Worm (Caenorhabditis elegans) whole organism, late embryonic: Measurements from ENCODE around the gene F31E3.2.

Experiments
- C08G9.2 ChIP-seq: sonication (generic microtip); optimal IDR thresholded peaks from 2 replicates; lab custom pipeline; 2016; ENCODE audit warnings: mild to moderate bottlenecking, missing genetic modification characterization, moderate library complexity, missing compliant biosample characterization
- C38D4.7 ChIP-seq: fragments of 200-800 bp; sonication (Bioruptor generic); optimal IDR thresholded peaks from 2 replicates; lab custom pipeline; 2018; ENCODE audit warnings: mild to moderate bottlenecking, missing genetic modification characterization, moderate library complexity, missing compliant biosample characterization
- F13H6.1 ChIP-seq: sonication (generic microtip); optimal IDR thresholded peaks from 2 replicates; lab custom pipeline; 2016; ENCODE audit warnings: missing genetic modification characterization, missing compliant biosample characterization
- K09A11.1 ChIP-seq: sonication (generic microtip); optimal IDR thresholded peaks from 2 replicates; lab custom pipeline; 2017; ENCODE audit warnings: antibody characterized with exemption, mild to moderate bottlenecking, missing genetic modification characterization, missing compliant biosample characterization; ENCODE audit not compliant: insufficient read depth
- Y22D7AL.16 ChIP-seq: sonication (generic microtip); optimal IDR thresholded peaks from 2 replicates; lab custom pipeline; 2016; ENCODE audit warnings: missing genetic modification characterization, missing compliant biosample characterization
- ahr-1 ChIP-seq: sonication (generic microtip); optimal IDR thresholded peaks from 2 replicates; lab custom pipeline; 2016; ENCODE audit warnings: missing genetic modification characterization, missing compliant biosample characterization
- ama-1 ChIP-seq: fragments of 150-350 bp; optimal IDR thresholded peaks from 2 replicates; lab custom pipeline; 2014
- ceh-14 ChIP-seq: sonication (generic microtip); optimal IDR thresholded peaks from 2 replicates; lab custom pipeline; 2016; ENCODE audit warnings: missing genotype, missing genetic modification characterization, missing compliant biosample characterization
- ceh-22 ChIP-seq: sonication (generic microtip); optimal IDR thresholded peaks from 2 replicates; lab custom pipeline; 2017; ENCODE audit warnings: missing biosample characterization, missing genetic modification characterization
- ceh-31 ChIP-seq: sonication (generic microtip); optimal IDR thresholded peaks from 2 replicates; lab custom pipeline; 2016; ENCODE audit warnings: missing genetic modification characterization, missing compliant biosample characterization
- che-1 ChIP-seq: sonication (generic microtip); optimal IDR thresholded peaks from 2 replicates; lab custom pipeline; 2016; ENCODE audit warnings: mild to moderate bottlenecking, missing genetic modification characterization, missing compliant biosample characterization
- dmd-4 ChIP-seq: sonication (generic microtip); optimal IDR thresholded peaks from 2 replicates; lab custom pipeline; 2016; ENCODE audit warnings: borderline replicate concordance, missing genetic modification characterization, missing compliant biosample characterization
- elt-2 ChIP-seq: sonication (generic microtip); optimal IDR thresholded peaks from 2 replicates; lab custom pipeline; 2016; ENCODE audit warnings: missing genetic modification reagents, missing genetic modification characterization, missing compliant biosample characterization
- ets-4 ChIP-seq: sonication (generic microtip); optimal IDR thresholded peaks from 2 replicates; lab custom pipeline; 2016; ENCODE audit warnings: missing genetic modification characterization, missing compliant biosample characterization
- fkh-6 ChIP-seq: sonication (generic microtip); optimal IDR thresholded peaks from 2 replicates; lab custom pipeline; 2016; ENCODE audit warnings: missing genetic modification characterization, missing compliant biosample characterization
- hlh-13 ChIP-seq: fragments of 200-800 bp; sonication (Bioruptor generic); optimal IDR thresholded peaks from 2 replicates; lab custom pipeline; 2018; ENCODE audit warnings: mild to moderate bottlenecking, missing genetic modification characterization, missing compliant biosample characterization
- hlh-30 ChIP-seq: sonication (generic microtip); optimal IDR thresholded peaks from 2 replicates; lab custom pipeline; 2017; ENCODE audit warnings: antibody characterized with exemption, missing genetic modification characterization, missing compliant biosample characterization; ENCODE audit not compliant: insufficient read depth
- lim-6 ChIP-seq: sonication (generic microtip); optimal IDR thresholded peaks from 2 replicates; lab custom pipeline; 2016; ENCODE audit warnings: missing genetic modification characterization, missing compliant biosample characterization
- lin-11 ChIP-seq: fragments of 200-800 bp; sonication (Bioruptor generic); optimal IDR thresholded peaks from 2 replicates; lab custom pipeline; 2018; ENCODE audit warnings: mild to moderate bottlenecking, missing genetic modification characterization, missing compliant biosample characterization
- mec-3 ChIP-seq: sonication (generic microtip); optimal IDR thresholded peaks from 2 replicates; lab custom pipeline; 2016; ENCODE audit warnings: borderline replicate concordance, missing genetic modification characterization, missing compliant biosample characterization
- nfya-1 ChIP-seq: sonication (generic microtip); optimal IDR thresholded peaks from 2 replicates; lab custom pipeline; 2017; ENCODE audit warnings: missing genetic modification characterization, mild to moderate bottlenecking, missing compliant biosample characterization, antibody characterized with exemption, moderate library complexity
- npax-4 ChIP-seq: sonication (generic microtip); optimal IDR thresholded peaks from 2 replicates; lab custom pipeline; 2016; ENCODE audit warnings: missing genetic modification characterization, missing compliant biosample characterization
- pha-4 ChIP-seq: fragments of 150-350 bp; optimal IDR thresholded peaks from 2 replicates; lab custom pipeline; 2018; ENCODE audit warnings: missing biosample characterization, missing genetic modification reagents, missing genetic modification characterization
- pqm-1 ChIP-seq: sonication (generic microtip); optimal IDR thresholded peaks from 2 replicates; lab custom pipeline; 2016; ENCODE audit warnings: missing genetic modification characterization, missing compliant biosample characterization
- pros-1 ChIP-seq: fragments of 150-350 bp; optimal IDR thresholded peaks from 2 replicates; lab custom pipeline; 2014; ENCODE audit warnings: missing biosample characterization, missing genetic modification reagents, missing genetic modification characterization
- ref-2 ChIP-seq: sonication (generic microtip); optimal IDR thresholded peaks from 2 replicates; lab custom pipeline; 2016; ENCODE audit warnings: missing genetic modification characterization, missing compliant biosample characterization
- rnt-1 ChIP-seq: sonication (generic microtip); optimal IDR thresholded peaks from 2 replicates; lab custom pipeline; 2016; ENCODE audit warnings: missing genetic modification characterization, missing compliant biosample characterization
- sox-2 ChIP-seq: fragments of 200-800 bp; sonication (Bioruptor generic); IDR thresholded peaks from 2 replicates; pipeline ENCODE4 v1.3.6; 2022; ENCODE audit warnings: missing genetic modification reagents, missing genetic modification characterization, missing compliant biosample characterization
- sox-4 ChIP-seq: sonication (generic microtip); optimal IDR thresholded peaks from 2 replicates; lab custom pipeline; 2017; ENCODE audit warnings: mild to moderate bottlenecking, missing genetic modification characterization, inconsistent platforms, missing compliant biosample characterization
- syd-9 ChIP-seq: sonication (generic microtip); optimal IDR thresholded peaks from 2 replicates; lab custom pipeline; 2016; ENCODE audit warnings: mild to moderate bottlenecking, missing genetic modification characterization, moderate library complexity, missing compliant biosample characterization
- ttx-3 ChIP-seq: sonication (generic microtip); optimal IDR thresholded peaks from 2 replicates; lab custom pipeline; 2016; ENCODE audit warnings: missing genetic modification reagents, missing genetic modification characterization, missing compliant biosample characterization
- unc-3 ChIP-seq, 2 experiments: fragments of 200-800 bp in 1 of 2; sonication (Bioruptor generic) in 1 of 2; sonication (generic microtip) in 1 of 2; conservative IDR thresholded peaks in 1 of 2; optimal IDR thresholded peaks in 1 of 2; 2 replicates each; pipeline versions ENCODE4 v1.3.6 to Lab custom; 2016 to 2022; ENCODE audit warnings: missing compliant biosample characterization in 2 of 2, missing genetic modification characterization in 2 of 2, missing genetic modification reagents in 1 of 2
- unc-55 ChIP-seq: sonication (generic microtip); optimal IDR thresholded peaks from 2 replicates; lab custom pipeline; 2017; ENCODE audit warnings: missing biosample characterization, missing genetic modification reagents, missing genetic modification characterization
- zip-5 ChIP-seq: sonication (generic microtip); optimal IDR thresholded peaks from 2 replicates; lab custom pipeline; 2016; ENCODE audit warnings: missing genetic modification characterization, missing compliant biosample characterization

Gene F31E3.2

DNA sequence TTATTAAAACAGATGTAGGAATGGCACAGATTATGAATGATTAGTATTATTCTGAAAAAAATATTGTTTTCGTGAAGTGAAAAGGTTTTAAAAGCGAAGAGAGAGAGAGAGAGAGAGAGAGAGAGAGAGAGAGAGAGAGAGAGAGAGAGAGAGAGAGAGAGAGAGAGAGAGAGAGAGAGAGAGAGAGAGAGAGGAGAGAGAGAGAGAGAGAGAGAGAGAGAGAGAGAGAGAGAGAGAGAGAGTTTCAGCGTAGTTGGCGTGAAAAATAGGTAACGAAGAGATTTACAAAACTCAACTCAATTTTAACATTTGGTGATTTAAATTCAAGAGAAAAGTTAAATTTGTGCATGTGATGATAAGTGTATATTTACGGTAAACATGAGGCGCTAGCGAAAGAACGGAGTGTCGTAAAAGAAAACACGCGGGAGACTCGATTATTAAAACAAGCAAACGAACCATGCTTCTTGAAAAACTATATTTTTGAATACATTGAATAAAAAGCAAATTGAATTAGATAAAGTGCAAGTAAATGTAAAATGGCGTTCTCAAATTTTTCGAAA, 5.6 kb upstream of the F31E3.2 start, which contains the start of gene panl-2:
TSS of gene panl-2 (minus strand) at position 51 of the 560 bp plus-strand sequence.
- TF ChIP-seq hlh-30 (tag; lab: Kevin White, UChicago) (peak; percentile 82), nfya-1 (tag; lab: Kevin White, UChicago) (peak; percentile 44), che-1 (tag; lab: Kevin White, UChicago) (no peak)

DNA sequence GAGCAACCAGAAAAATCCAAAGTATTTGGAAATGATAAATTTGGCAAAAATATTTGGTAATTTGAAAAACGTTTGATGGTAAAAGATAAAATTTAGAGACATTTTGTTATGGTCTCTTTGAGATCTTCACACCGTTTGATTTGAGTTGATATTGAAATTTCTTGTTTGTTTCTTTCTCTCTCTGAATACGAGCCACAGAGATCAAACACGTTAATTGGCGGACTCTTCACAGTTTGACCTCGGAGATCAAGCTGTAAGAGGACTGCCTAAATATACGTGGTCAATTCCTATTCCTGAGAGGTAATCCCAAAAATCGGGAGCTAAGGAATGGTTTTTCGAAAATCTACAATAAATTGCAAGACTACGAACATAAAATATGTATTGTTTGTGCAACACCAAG, 5.1 kb upstream of the F31E3.2 start:
- TF ChIP-seq C08G9.2 (no peak), rnt-1 (no peak), zip-5 (tag; lab: Kevin White, UChicago) (no peak), dmd-4 (tag; lab: Kevin White, UChicago) (no peak), hlh-13 (GFP tag; lab: Kevin White, UChicago) (no peak), ceh-31 (tag; lab: Kevin White, UChicago) (no peak), npax-4 (no peak), mec-3 (no peak), unc-3 (GFP tag; conservative IDR thresholded peaks at IDR 0.05; lab: Robert Waterston, UW) (no peak), unc-3 (tag; optimal IDR thresholded peaks at IDR 0.05; lab: Kevin White, UChicago) (no peak), Y22D7AL.16 (tag; lab: Kevin White, UChicago) (no peak), lim-6 (tag; lab: Kevin White, UChicago) (no peak), elt-2 (tag; lab: Kevin White, UChicago) (no peak), F13H6.1 (tag; lab: Kevin White, UChicago) (no peak), K09A11.1 (tag; lab: Kevin White, UChicago) (no peak)

DNA sequence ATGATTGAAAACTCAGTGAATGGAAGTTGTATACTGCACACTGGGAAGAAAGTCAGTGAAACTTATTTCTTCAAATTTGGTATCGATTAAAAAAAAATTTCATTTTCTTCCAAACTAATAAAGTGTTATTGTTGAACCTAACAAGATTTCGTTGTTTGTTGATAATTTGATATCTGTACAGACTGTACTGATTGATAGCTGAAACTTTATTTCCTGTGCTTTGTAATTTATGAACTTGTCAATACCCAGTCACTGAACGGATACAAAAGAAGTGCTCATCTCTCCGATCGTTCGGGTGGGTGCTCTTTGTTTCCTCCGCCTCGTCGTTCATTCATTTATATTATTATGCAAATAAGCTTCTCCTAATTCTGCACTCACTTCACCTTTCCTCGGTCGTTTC, 4.7 kb upstream of the F31E3.2 start, which contains the start of gene F31E3.12:
TSS of gene F31E3.12 (plus strand) at position 301 of the 400 bp plus-strand sequence.
- TF ChIP-seq C08G9.2 (no peak), ceh-14 (tag; lab: Kevin White, UChicago) (no peak), C38D4.7 (GFP tag; lab: Kevin White, UChicago) (no peak), sox-2 (no peak), ama-1 (lab: Kevin White, UChicago) (no peak), pros-1 (tag; lab: Kevin White, UChicago) (no peak), pqm-1 (tag; lab: Kevin White, UChicago) (no peak)

DNA sequence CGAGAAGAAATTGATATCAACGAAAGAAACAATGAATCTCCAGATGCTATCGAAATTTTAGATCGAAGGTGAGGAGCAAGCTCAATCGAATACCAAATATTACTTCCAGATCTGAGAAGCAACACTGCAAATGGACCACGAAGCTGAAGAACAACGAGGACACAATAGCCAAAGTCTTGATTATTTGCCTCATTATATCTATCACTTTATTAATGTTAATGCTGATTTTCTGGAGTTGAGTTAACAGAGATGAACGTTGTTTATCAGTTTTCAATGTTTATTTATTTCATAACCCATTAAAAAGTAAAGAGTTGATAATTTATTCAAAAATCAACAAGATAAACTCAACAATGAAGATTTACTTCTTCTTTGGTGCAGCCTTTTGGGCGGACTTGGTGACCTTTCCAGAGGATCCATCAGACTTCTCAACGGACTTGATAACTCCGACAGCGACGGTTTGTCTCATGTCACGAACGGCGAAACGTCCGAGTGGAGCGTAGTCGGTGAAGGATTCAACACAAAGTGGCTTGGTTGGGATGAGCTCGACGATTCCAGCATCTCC, 3.9 kb upstream of the F31E3.2 start:
- TF ChIP-seq hlh-13 (GFP tag; lab: Kevin White, UChicago) (no peak), ets-4 (no peak), ttx-3 (tag; lab: Kevin White, UChicago) (no peak), syd-9 (tag; lab: Kevin White, UChicago) (no peak), rnt-1 (no peak), ceh-22 (no peak), mec-3 (no peak), ref-2 (tag; lab: Kevin White, UChicago) (no peak), sox-4 (tag; lab: Kevin White, UChicago) (no peak), fkh-6 (tag; lab: Kevin White, UChicago) (no peak), ahr-1 (no peak), unc-55 (GFP tag; lab: Kevin White, UChicago) (no peak), lin-11 (tag; lab: Kevin White, UChicago) (no peak), pha-4 (tag; lab: Kevin White, UChicago) (no peak), dmd-4 (tag; lab: Kevin White, UChicago) (no peak), F13H6.1 (tag; lab: Kevin White, UChicago) (no peak), ceh-31 (tag; lab: Kevin White, UChicago) (no peak), sox-2 (no peak)
- TF ChIP-seq, all 69 proteins: peak for 0
